Worm (Caenorhabditis elegans): ENCODE results near the gene srx-5.

- no peak for TF ChIP-seq nhr-11 (tag; optimal IDR thresholded peaks at IDR 0.05)
- TF ChIP-seq tbx-2 (tag; optimal IDR thresholded peaks at IDR 0.05): no peak
Measured at ce11 chrV:671342-671741, 28.5 kb upstream of the srx-5 start, which contains the start of gene sru-24.
